Worm (Caenorhabditis elegans) whole organism, midembryonic: ENCODE results near the gene T16G1.4.

Experiments used
- T22C8.4 ChIP-seq: fragments of 200-800 bp; sonication (Bioruptor generic); IDR thresholded peaks from 2 replicates; pipeline ENCODE4 v1.3.6; 2022; ENCODE audit warnings: missing genetic modification characterization, missing compliant biosample characterization
- med-1 ChIP-seq: sonication (generic microtip); optimal IDR thresholded peaks from 2 replicates; lab custom pipeline; 2017; ENCODE audit warnings: missing genetic modification characterization, mild to moderate bottlenecking, missing compliant biosample characterization, antibody characterized with exemption, missing genetic modification reagents; ENCODE audit not compliant: insufficient read depth

DNA sequence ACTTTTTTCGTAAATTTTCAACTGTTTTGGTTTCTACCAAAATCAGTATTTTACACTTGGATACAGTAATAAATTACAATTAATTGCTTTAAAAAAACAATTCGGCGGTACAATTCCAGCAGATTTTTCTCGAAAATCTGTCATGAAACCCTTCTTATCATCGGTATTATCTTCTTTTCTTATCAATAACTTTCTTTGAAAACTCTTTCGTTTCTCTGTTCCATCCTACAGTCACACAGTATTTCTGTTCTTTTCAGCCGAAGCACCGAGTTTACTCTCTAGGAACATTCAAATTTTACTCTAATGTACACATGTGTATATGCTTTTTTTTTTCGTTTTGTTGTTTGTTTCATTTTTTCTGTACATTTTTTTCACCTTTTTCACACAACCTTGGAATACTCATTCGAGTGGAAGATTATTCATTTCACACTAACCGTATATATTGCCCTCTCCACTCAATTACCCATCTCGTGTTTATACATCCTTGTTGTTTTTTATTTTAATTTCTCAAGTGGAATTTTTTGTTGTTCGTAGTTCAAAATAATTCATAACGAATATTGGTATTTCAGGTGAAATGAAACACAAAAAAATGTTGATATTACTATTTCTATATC is 32.0 kb downstream of the T16G1.4 start, which contains the start of gene nid-1:
- TF ChIP-seq med-1 (GFP tag; lab: Kevin White, UChicago) (no peak), T22C8.4 (GFP tag; lab: Robert Waterston, UW) (no peak)
